Worm (Caenorhabditis elegans): ENCODE measurements around the gene C38C3.4.

Gene C38C3.4

ce11 chrV:1481742-1482141 lies at the start of gene C38C3.4:
Gene C38C3.4 (plus strand): TSS chrV:1482042.
- no peak for TF ChIP-seq unc-62 (GFP tag; optimal IDR thresholded peaks at IDR 0.05)

DNA sequence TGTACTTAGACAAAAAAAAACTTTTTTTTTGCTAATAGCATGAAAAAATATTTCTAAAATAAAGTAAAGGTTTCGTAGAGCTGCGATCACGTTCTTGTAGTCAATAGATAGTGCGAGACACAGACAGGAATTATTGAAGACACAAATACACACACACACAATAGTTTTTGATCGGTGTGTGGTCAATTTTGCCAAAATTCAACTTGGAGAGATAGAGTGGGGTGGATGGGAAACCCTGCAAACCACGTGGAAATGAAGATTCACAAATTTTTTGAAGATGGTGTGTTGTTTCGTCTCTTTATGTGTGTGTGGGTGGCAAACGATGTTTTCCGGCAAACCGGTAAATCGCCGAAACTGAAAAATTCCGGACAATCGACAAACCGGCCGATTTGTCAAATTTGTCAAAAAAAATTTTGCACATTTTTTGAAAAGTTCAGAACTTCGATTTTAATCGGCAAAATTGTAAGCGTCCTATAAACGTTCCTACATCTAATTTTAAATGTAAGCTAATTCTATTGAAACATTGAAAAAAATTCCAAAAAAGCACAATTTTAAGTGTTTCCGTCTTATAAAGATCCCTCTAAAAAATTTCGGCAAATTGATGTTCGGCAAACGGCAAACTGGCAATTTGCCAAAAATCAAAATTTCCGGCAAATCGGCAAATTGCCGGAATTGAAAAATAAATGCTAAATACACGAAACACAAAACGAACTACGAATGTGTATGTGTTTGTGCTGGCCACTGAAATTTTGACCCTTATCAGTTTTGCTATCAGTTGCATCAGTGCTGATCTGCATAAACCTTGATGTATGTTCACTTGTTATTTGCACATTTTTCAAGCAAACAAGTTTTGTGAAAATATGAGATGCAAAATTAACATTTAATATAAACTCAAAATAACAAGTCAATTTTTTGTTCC lies 49.1 kb upstream of the C38C3.4 start:
- no peak for TF ChIP-seq unc-62 (GFP tag; optimal IDR thresholded peaks at IDR 0.05)

- no peak for TF ChIP-seq unc-62 (GFP tag; optimal IDR thresholded peaks at IDR 0.05)
Observed at ce11 chrV:1433419-1433765, 48.5 kb upstream of the C38C3.4 start.

DNA sequence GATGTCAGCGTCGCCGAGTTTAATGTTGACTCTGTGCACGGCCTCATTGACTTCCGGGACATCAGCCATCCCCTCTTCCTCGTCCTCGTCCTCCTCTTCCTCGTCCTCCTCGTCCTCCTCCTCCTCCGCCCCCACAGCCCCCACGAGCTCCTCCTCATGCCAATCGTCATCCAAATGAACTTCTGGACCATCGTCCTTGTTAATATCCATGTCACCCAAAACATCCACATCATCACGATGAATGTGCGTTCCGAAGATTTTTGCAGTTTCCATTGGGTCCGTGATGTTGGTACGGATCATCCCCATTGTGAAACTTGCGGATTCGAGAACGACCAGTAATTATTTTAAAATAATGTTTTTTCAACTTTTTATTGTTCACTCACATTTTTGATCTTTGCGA lies 47.4 kb upstream of the C38C3.4 start:
- no peak for TF ChIP-seq unc-62 (GFP tag; optimal IDR thresholded peaks at IDR 0.05)

- TF ChIP-seq unc-62 (GFP tag; optimal IDR thresholded peaks at IDR 0.05), result no peak
Observed at ce11 chrV:1435106-1435505, 46.7 kb upstream of the C38C3.4 start.

- no peak for TF ChIP-seq unc-62 (GFP tag; optimal IDR thresholded peaks at IDR 0.05)
Observed at ce11 chrV:1438205-1438604, 43.6 kb upstream of the C38C3.4 start.

- TF ChIP-seq unc-62 (GFP tag; optimal IDR thresholded peaks at IDR 0.05), result no peak
Observed at ce11 chrV:1438832-1439231, 43.0 kb upstream of the C38C3.4 start, which contains the start of gene R09B5.11. Gene R09B5.11 (plus strand): TSS chrV:1439205.

ce11 chrV:1442042-1442441 lies 39.8 kb upstream of the C38C3.4 start, which contains the start of gene cnc-11:
Gene cnc-11 (plus strand): TSS chrV:1442342.
- TF ChIP-seq unc-62 (GFP tag; optimal IDR thresholded peaks at IDR 0.05), result no peak

DNA sequence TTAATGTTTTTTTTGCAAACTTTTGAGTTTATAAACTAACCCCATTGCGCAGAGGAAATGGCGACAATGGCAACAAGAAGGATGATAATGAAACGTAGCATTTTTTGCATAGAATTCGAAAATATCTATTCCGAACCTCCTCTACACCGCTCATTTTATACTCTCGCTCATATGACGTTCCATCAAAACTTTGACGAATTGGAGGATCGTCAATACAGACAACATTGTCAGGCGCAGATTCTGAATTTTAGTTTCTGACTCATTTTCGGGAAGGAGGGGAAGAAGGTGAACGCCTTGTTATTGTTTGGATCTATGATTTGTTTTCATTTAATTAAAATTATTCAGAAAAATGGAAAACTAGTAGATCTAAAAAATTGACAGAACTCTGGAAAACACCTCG lies 37.7 kb upstream of the C38C3.4 start, which contains the start of gene cnc-1:
TSS of gene cnc-1 (minus strand) at position 101 of the 400 bp plus-strand sequence.
- no peak for TF ChIP-seq unc-62 (GFP tag; optimal IDR thresholded peaks at IDR 0.05)

DNA sequence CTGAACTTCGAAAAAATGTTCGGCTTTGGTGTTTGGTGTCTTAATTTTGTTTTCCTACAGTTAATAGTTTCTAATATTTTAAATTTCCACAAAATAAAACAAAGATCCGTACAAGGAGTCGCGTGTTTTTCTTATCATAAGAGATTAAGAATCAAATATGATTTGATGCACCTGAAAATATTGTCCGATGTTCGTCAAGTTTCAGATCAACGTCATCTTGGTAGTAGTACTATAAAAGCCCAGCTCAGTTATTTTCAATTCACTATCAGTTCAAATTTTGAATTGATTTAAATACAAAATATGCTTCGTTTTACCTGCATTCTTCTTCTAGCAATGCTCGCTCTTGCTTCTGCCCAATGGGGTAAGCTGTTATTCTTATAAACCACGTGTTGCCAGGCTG lies 36.8 kb upstream of the C38C3.4 start, which contains the start of gene cnc-5:
TSS of gene cnc-5 (plus strand) at position 301 of the 400 bp plus-strand sequence.
- TF ChIP-seq unc-62 (GFP tag; optimal IDR thresholded peaks at IDR 0.05), result no peak

- no peak for TF ChIP-seq unc-62 (GFP tag; optimal IDR thresholded peaks at IDR 0.05)
Observed at ce11 chrV:1447079-1447478, 34.8 kb upstream of the C38C3.4 start, which contains the start of gene cnc-4. Gene cnc-4 (plus strand): TSS chrV:1447195.

DNA sequence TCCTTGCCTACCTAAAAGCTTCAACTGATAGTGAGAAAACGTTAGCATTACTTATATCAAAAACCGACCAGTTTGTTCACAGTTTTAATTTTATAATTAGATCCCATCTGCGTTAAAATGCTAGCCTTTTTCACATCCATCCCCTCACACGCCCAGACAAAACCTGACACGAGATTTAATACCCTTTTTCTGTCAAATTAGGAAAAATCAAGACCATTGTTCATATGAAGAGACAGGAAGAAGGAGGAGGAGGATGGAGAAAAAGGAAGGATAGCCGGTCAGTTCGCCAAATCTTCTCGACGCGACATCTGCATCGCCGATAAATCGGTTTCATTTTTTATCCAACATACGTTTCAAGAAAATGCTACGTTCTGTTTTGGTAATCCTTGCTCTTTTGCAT lies 34.1 kb upstream of the C38C3.4 start, which contains the start of gene cnc-3:
TSS of gene cnc-3 (plus strand) at position 281 of the 400 bp plus-strand sequence.
- no peak for TF ChIP-seq unc-62 (GFP tag; optimal IDR thresholded peaks at IDR 0.05)

- no peak for TF ChIP-seq unc-62 (GFP tag; optimal IDR thresholded peaks at IDR 0.05)
Observed at ce11 chrV:1450160-1450559, 31.7 kb upstream of the C38C3.4 start, which contains the start of gene cnc-2. Gene cnc-2 (minus strand): TSS chrV:1450183.

DNA sequence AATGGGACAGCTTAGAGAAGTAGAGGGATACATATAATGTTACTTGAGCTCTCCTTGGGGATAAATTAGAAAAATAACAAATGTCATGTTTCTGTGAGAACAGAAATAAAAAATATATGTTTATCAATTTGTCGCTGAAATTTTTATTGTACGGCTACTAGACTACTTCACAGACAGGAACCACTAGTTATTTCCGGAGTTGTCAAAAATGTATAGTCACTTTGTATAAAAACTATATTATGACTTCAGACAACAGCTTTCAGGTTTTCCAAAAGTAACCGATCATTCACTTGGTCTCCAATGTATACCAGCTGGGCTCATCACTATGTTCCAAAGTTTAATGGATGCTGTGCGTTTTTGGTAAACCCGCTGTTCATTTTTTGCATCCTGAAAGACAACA lies 30.5 kb upstream of the C38C3.4 start, which contains the start of gene srj-23:
TSS of gene srj-23 (plus strand) at position 301 of the 400 bp plus-strand sequence.
- TF ChIP-seq unc-62 (GFP tag; optimal IDR thresholded peaks at IDR 0.05), result no peak

DNA sequence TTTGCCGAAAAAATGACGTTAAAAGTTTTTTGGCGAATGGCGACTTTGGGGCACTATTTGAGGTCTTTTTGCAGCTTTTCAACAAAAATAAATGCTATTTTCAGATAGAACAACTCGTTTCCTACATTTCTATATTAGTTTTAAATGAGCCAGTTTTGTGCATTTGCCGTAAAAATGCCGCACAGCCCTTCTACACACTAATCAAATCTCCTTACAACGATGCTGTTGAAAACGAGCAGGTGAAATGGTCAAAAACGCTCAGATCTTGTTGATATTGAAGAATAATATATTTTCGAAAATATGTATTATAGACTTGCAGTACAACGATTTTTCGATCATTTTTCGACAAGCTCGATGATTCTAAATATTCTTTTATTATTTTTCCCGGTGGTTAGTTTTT lies 27.1 kb upstream of the C38C3.4 start, which contains the start of gene chil-14:
TSS of gene chil-14 (plus strand) at position 301 of the 400 bp plus-strand sequence.
- no peak for TF ChIP-seq unc-62 (GFP tag; optimal IDR thresholded peaks at IDR 0.05)

DNA sequence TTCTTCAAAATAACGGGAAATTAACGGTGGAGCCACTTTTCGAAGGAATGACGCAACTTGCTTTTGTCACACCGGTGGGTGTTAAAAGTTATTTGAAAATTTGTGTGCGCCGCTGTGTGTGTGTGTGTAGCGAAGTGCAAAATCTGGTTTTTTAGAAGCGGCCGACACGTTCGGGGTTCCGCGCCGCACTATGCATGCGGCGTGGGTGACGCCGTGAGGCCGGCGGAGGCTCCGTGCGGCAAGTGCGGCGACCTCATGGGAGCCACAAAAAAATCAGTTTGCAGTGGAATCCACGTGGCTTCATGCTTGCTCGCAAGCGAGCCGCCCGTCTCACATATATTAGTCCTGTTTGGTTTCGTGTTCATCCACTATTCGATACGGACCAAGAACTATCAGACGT lies 26.6 kb upstream of the C38C3.4 start:
- TF ChIP-seq unc-62 (GFP tag; optimal IDR thresholded peaks at IDR 0.05), result no peak

ce11 chrV:1456614-1457013 lies 25.2 kb upstream of the C38C3.4 start:
- no peak for TF ChIP-seq unc-62 (GFP tag; optimal IDR thresholded peaks at IDR 0.05)

Data from whole organism, dauer.